Fruit fly (Drosophila melanogaster) whole organism, embryonic: ENCODE data around the gene CG1998.

ENCODE experiments used
- Ada2b ChIP-seq: fragments of 200-800 bp; sonication (Bioruptor generic); IDR thresholded peaks from 2 replicates; pipeline ENCODE4 v1.3.6; 2022; ENCODE audit warnings: missing biosample characterization, missing genetic modification characterization
- B-H1 ChIP-seq: fragments of 200-800 bp; sonication (Bioruptor generic); IDR thresholded peaks from 3 replicates; pipeline ENCODE4 v1.3.6; 2022; ENCODE audit warnings: missing biosample characterization, missing genetic modification characterization
- CG10565 ChIP-seq: fragments of 200-800 bp; sonication (Bioruptor generic); optimal IDR thresholded peaks from 3 replicates; lab custom pipeline; 2016; ENCODE audit warnings: missing biosample characterization, mild to moderate bottlenecking, missing genetic modification characterization
- CG10959 ChIP-seq: fragments of 200-800 bp; sonication (Bioruptor generic); IDR thresholded peaks from 2 replicates; pipeline ENCODE4 v1.3.6; 2022; ENCODE audit warnings: missing biosample characterization, missing genetic modification characterization
- CG12219 ChIP-seq: fragments of 200-800 bp; sonication (Bioruptor generic); optimal IDR thresholded peaks from 3 replicates; lab custom pipeline; 2018; ENCODE audit warnings: missing biosample characterization, mild to moderate bottlenecking, missing genetic modification characterization
- CG12744 ChIP-seq: fragments of 200-800 bp; sonication (Bioruptor generic); optimal IDR thresholded peaks from 2 replicates; lab custom pipeline; 2016; ENCODE audit warnings: missing biosample characterization, missing genetic modification characterization
- CG13123 ChIP-seq: fragments of 200-800 bp; sonication (Bioruptor generic); optimal IDR thresholded peaks from 2 replicates; lab custom pipeline; 2016; ENCODE audit warnings: missing biosample characterization, missing genetic modification characterization
- CG14710 ChIP-seq: fragments of 200-800 bp; sonication (Bioruptor generic); optimal IDR thresholded peaks from 3 replicates; lab custom pipeline; 2019; ENCODE audit warnings: missing biosample characterization, mild to moderate bottlenecking, missing genetic modification characterization, moderate library complexity
- CG15073 ChIP-seq: fragments of 200-800 bp; sonication (Bioruptor generic); optimal IDR thresholded peaks from 2 replicates; lab custom pipeline; 2016; ENCODE audit warnings: missing biosample characterization, missing genetic modification characterization
- CG1603 ChIP-seq: fragments of 200-800 bp; sonication (Bioruptor generic); optimal IDR thresholded peaks from 2 replicates; lab custom pipeline; 2019; ENCODE audit warnings: missing biosample characterization, mild to moderate bottlenecking, missing genetic modification characterization, moderate library complexity
- CG1792 ChIP-seq: fragments of 200-800 bp; sonication (Bioruptor generic); optimal IDR thresholded peaks from 2 replicates; lab custom pipeline; 2016; ENCODE audit warnings: missing biosample characterization, missing genetic modification characterization
- CG18599 ChIP-seq: fragments of 200-800 bp; sonication (Bioruptor generic); optimal IDR thresholded peaks from 3 replicates; lab custom pipeline; 2017; ENCODE audit warnings: missing biosample characterization, missing genetic modification characterization, mild to moderate bottlenecking, moderate library complexity, missing genetic modification reagents
- CG2889 ChIP-seq: fragments of 200-800 bp; sonication (Bioruptor generic); IDR thresholded peaks from 3 replicates; pipeline ENCODE4 v1.3.6; 2022; ENCODE audit warnings: missing biosample characterization, missing genetic modification characterization
- CG30403 ChIP-seq: fragments of 200-800 bp; sonication (Bioruptor generic); optimal IDR thresholded peaks from 3 replicates; lab custom pipeline; 2016; ENCODE audit warnings: missing biosample characterization, missing genetic modification characterization
- CG31224 ChIP-seq: fragments of 200-800 bp; sonication (Bioruptor generic); IDR thresholded peaks from 2 replicates; pipeline ENCODE4 v1.3.6; 2022; ENCODE audit warnings: missing biosample characterization, missing genetic modification characterization
- CG31365 ChIP-seq: fragments of 200-800 bp; sonication (Bioruptor generic); optimal IDR thresholded peaks from 2 replicates; lab custom pipeline; 2018; ENCODE audit warnings: missing biosample characterization, mild to moderate bottlenecking, missing genetic modification characterization
- CG3163 ChIP-seq: fragments of 200-800 bp; sonication (Bioruptor generic); optimal IDR thresholded peaks from 3 replicates; lab custom pipeline; 2016; ENCODE audit warnings: missing biosample characterization, missing genetic modification characterization
- CG3726 ChIP-seq: fragments of 200-800 bp; sonication (Bioruptor generic); IDR thresholded peaks from 3 replicates; pipeline ENCODE4, ENCODE4 v1.3.6; 2022; ENCODE audit warnings: missing biosample characterization, missing genetic modification characterization
- CG3838 ChIP-seq: fragments of 200-800 bp; sonication (Bioruptor generic); optimal IDR thresholded peaks from 3 replicates; lab custom pipeline; 2016; ENCODE audit warnings: missing biosample characterization, missing genetic modification characterization
- CG6254 ChIP-seq: fragments of 200-800 bp; sonication (Bioruptor generic); optimal IDR thresholded peaks from 3 replicates; lab custom pipeline; 2017; ENCODE audit warnings: mild to moderate bottlenecking, missing biosample characterization, missing genetic modification reagents, missing genetic modification characterization
- CG6683 ChIP-seq: fragments of 200-800 bp; sonication (Bioruptor generic); optimal IDR thresholded peaks from 2 replicates; lab custom pipeline; 2017; ENCODE audit warnings: missing biosample characterization, mild to moderate bottlenecking, missing genetic modification characterization, missing genetic modification reagents
- CG7556 ChIP-seq: fragments of 200-800 bp; sonication (Bioruptor generic); optimal IDR thresholded peaks from 2 replicates; lab custom pipeline; 2017; ENCODE audit warnings: missing biosample characterization, mild to moderate bottlenecking, missing genetic modification characterization
- CHES-1-like ChIP-seq: fragments of 200-800 bp; sonication (Bioruptor generic); optimal IDR thresholded peaks from 2 replicates; lab custom pipeline; 2016; ENCODE audit warnings: missing biosample characterization, missing genetic modification characterization
- CoRest ChIP-seq: fragments of 200-800 bp; sonication (Bioruptor generic); optimal IDR thresholded peaks from 3 replicates; lab custom pipeline; 2018; ENCODE audit warnings: missing biosample characterization, mild to moderate bottlenecking, missing genetic modification characterization, moderate library complexity
- Dfd ChIP-seq, 2 experiments: fragments of >200 bp; optimal IDR thresholded peaks; 2 replicates each; lab custom pipeline; 2017; ENCODE audit warnings: missing biosample characterization in 2 of 2, missing genetic modification characterization in 2 of 2
- Gug ChIP-seq: fragments of 200-800 bp; sonication (Bioruptor generic); IDR thresholded peaks from 4 replicates; pipeline ENCODE4 v1.3.6; 2022; ENCODE audit warnings: missing biosample characterization, missing genetic modification characterization
- H2.0 ChIP-seq: fragments of 200-800 bp; sonication (Bioruptor generic); IDR thresholded peaks from 2 replicates; pipeline ENCODE4 v1.3.6; 2022; ENCODE audit warnings: missing biosample characterization, missing genetic modification characterization
- Max ChIP-seq: fragments of 200-800 bp; sonication (Bioruptor generic); optimal IDR thresholded peaks from 2 replicates; lab custom pipeline; 2016; ENCODE audit warnings: missing biosample characterization, mild to moderate bottlenecking, missing genetic modification characterization
- NfI ChIP-seq: fragments of 200-800 bp; sonication (Bioruptor generic); optimal IDR thresholded peaks from 3 replicates; lab custom pipeline; 2018; ENCODE audit warnings: missing biosample characterization, mild to moderate bottlenecking, missing genetic modification characterization, moderate library complexity
- Six4 ChIP-seq: fragments of 200-800 bp; sonication (Bioruptor generic); optimal IDR thresholded peaks from 2 replicates; lab custom pipeline; 2016; ENCODE audit warnings: missing biosample characterization, missing genetic modification characterization
- Taf1 ChIP-seq: fragments of 200-800 bp; sonication (Bioruptor generic); IDR thresholded peaks from 2 replicates; pipeline ENCODE4 v1.3.6; 2022; ENCODE audit warnings: missing biosample characterization, missing genetic modification characterization
- ab ChIP-seq: fragments of 200-800 bp; sonication (Bioruptor generic); optimal IDR thresholded peaks from 2 replicates; lab custom pipeline; 2016; ENCODE audit warnings: missing biosample characterization, missing genetic modification characterization
- aop ChIP-seq: fragments of 200-800 bp; sonication (Bioruptor generic); IDR thresholded peaks from 2 replicates; pipeline ENCODE4 v1.3.6; 2022; ENCODE audit warnings: missing biosample characterization, missing genetic modification characterization
- ap ChIP-seq: fragments of 200-800 bp; sonication (Bioruptor generic); IDR thresholded peaks from 2 replicates; pipeline ENCODE4 v1.3.6; 2022; ENCODE audit warnings: missing biosample characterization, missing genetic modification characterization
- bigmax ChIP-seq: fragments of 200-800 bp; sonication (Bioruptor generic); optimal IDR thresholded peaks from 2 replicates; lab custom pipeline; 2018; ENCODE audit warnings: missing biosample characterization, mild to moderate bottlenecking, missing genetic modification characterization
- btn ChIP-seq: fragments of 200-800 bp; sonication (Bioruptor generic); optimal IDR thresholded peaks from 2 replicates; lab custom pipeline; 2016; ENCODE audit warnings: missing biosample characterization, missing genetic modification characterization
- chn ChIP-seq: fragments of 200-800 bp; sonication (Bioruptor generic); optimal IDR thresholded peaks from 2 replicates; lab custom pipeline; 2016; ENCODE audit warnings: missing biosample characterization, missing genetic modification characterization
- crol ChIP-seq: fragments of 200-800 bp; sonication (Bioruptor generic); IDR thresholded peaks from 2 replicates; pipeline ENCODE4 v1.3.6; 2022; ENCODE audit warnings: missing biosample characterization, missing genetic modification characterization
- gfzf ChIP-seq: fragments of 200-800 bp; sonication (Bioruptor generic); optimal IDR thresholded peaks from 2 replicates; lab custom pipeline; 2016; ENCODE audit warnings: missing biosample characterization, mild to moderate bottlenecking, missing genetic modification characterization, moderate library complexity
- hbn ChIP-seq: fragments of 200-800 bp; sonication (Bioruptor generic); IDR thresholded peaks from 2 replicates; pipeline ENCODE4 v1.3.6; 2022; ENCODE audit warnings: missing biosample characterization, missing genetic modification characterization; ENCODE audit not compliant: partially characterized antibody
- ken ChIP-seq: fragments of 200-800 bp; sonication (Bioruptor generic); IDR thresholded peaks from 3 replicates; pipeline ENCODE4 v1.3.6; 2022; ENCODE audit warnings: missing biosample characterization, missing genetic modification characterization
- mam ChIP-seq: fragments of 200-800 bp; sonication (Bioruptor generic); optimal IDR thresholded peaks from 3 replicates; lab custom pipeline; 2016; ENCODE audit warnings: missing biosample characterization, missing genetic modification characterization
- pb ChIP-seq: fragments of 200-800 bp; sonication (Bioruptor generic); optimal IDR thresholded peaks from 3 replicates; lab custom pipeline; 2016; ENCODE audit warnings: missing biosample characterization, missing genetic modification characterization
- phol ChIP-seq: fragments of 200-800 bp; sonication (Bioruptor generic); optimal IDR thresholded peaks from 3 replicates; lab custom pipeline; 2018; ENCODE audit warnings: missing biosample characterization, mild to moderate bottlenecking, missing genetic modification characterization, moderate library complexity
- sob ChIP-seq: fragments of 200-800 bp; sonication (Bioruptor generic); IDR thresholded peaks from 2 replicates; pipeline ENCODE4 v1.3.6; 2022; ENCODE audit warnings: missing biosample characterization, missing genetic modification characterization
- sqz ChIP-seq: fragments of 200-800 bp; sonication (Bioruptor generic); optimal IDR thresholded peaks from 3 replicates; lab custom pipeline; 2018; ENCODE audit warnings: missing biosample characterization, mild to moderate bottlenecking, missing genetic modification characterization
- stwl ChIP-seq: fragments of 200-800 bp; sonication (Bioruptor generic); optimal IDR thresholded peaks from 3 replicates; lab custom pipeline; 2018; ENCODE audit warnings: missing biosample characterization, mild to moderate bottlenecking, missing genetic modification characterization, moderate library complexity
- sug ChIP-seq: fragments of 200-800 bp; optimal IDR thresholded peaks from 2 replicates; lab custom pipeline; 2019; ENCODE audit warnings: missing biosample characterization, mild to moderate bottlenecking, missing genetic modification characterization, moderate library complexity
- tx ChIP-seq: fragments of 200-800 bp; sonication (Bioruptor generic); optimal IDR thresholded peaks from 2 replicates; lab custom pipeline; 2016; ENCODE audit warnings: missing biosample characterization, missing genetic modification characterization

CG1998 gene

DNA sequence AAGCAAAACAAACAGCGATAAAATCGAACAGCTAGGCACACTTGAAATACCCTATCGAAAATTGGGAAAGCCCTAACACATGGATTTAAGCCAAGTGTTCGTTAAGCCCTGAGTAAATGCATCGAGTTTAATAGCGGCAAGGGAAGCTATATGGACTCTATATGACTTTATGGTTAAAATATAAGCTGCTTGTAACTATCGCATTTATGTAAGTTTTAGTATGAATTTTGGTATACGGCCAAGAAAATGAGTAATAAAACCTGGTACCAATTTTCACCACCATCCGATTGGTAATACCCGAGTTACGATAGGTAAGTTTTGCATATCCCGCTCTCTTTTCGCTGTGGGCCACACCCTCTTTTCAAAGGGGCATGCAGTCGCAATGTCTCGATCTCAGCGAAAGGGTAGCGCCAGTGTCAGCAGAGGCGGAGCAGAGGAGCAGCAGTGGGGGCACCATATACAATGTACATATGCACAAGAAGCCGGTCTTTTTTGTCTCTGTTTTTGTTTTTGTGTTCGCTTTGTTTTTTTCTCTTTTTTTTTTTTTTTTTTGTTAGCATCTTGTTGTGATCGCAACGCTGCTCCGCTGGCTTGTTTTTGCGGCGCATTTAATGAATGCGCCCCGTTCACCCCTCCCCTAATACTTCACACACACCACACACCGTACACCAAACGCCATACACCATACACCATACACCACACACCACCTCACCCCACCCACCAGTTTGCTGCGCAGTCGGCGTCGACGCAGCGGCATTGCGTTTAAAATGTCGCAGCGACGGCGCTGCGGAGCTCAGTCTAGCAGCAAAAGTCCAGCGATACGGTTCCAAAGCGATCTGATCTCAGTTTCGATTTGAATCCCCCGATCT, 8.7 kb downstream of the CG1998 start, which contains the start of gene GstT4 (continued):
- TF ChIP-seq sob (GFP tag; lab: Robert Waterston, UW) (peak; percentile 44; the same call in 1 of the 2 replicates), gfzf (GFP tag; lab: Kevin White, UChicago) (no peak), NfI (GFP tag; lab: Kevin White, UChicago) (no peak), Six4 (no peak), CG6254 (GFP tag; lab: Kevin White, UChicago) (no peak), CG10959 (no peak), sug (tag; lab: Kevin White, UChicago) (no peak), CG12219 (GFP tag; lab: Kevin White, UChicago) (no peak), sqz (GFP tag; lab: Kevin White, UChicago) (peak; percentile 83), aop (GFP tag; lab: Robert Waterston, UW) (no peak), chn (peak; percentile 20), stwl (tag; lab: Kevin White, UChicago) (no peak), CG1792 (GFP tag; lab: Kevin White, UChicago) (peak; percentile 18), crol (GFP tag; lab: Robert Waterston, UW) (peak; percentile 86), btn (peak; percentile 34), Max (GFP tag; lab: Kevin White, UChicago) (no peak), H2.0 (0 out of 2 replicates have a peak, but pooled peaks have one; percentile 39), CG12744 (GFP tag; lab: Kevin White, UChicago) (peak; percentile 28), mam (GFP tag; lab: Kevin White, UChicago) (peak; percentile 69), ken (0 out of 3 replicates have a peak, but pooled peaks have one; percentile 35), CG14710 (peak; percentile 31), ab (peak; percentile 78), CG31365 (tag; lab: Kevin White, UChicago) (no peak), Taf1 (GFP tag; lab: Robert Waterston, UW) (0 out of 2 replicates have a peak, but pooled peaks have one; percentile 18), phol (peak; percentile 48), ap (GFP tag; lab: Robert Waterston, UW) (0 out of 2 replicates have a peak, but pooled peaks have one; percentile 35), tx (GFP tag; lab: Kevin White, UChicago) (peak; percentile 45), CG3726 (GFP tag; lab: Robert Waterston, UW) (no peak), CG10565 (GFP tag; lab: Kevin White, UChicago) (no peak), CHES-1-like (peak; percentile 57), CG15073 (GFP tag; lab: Kevin White, UChicago) (no peak), CG1603 (peak; percentile 27), CG18599 (GFP tag; lab: Kevin White, UChicago) (peak; percentile 28), CG2889 (peak; percentile 65; the same call in 1 of the 3 replicates), Gug (GFP tag; lab: Robert Waterston, UW) (peak; percentile 55; the same call in 2 of the 4 replicates), hbn (GFP tag; lab: Robert Waterston, UW) (no peak), CG13123 (no peak), CG6683 (GFP tag; lab: Kevin White, UChicago) (no peak), Dfd (GFP tag; optimal IDR thresholded peaks at IDR 0.05; lab: Kevin White, UChicago) (no peak), CG7556 (peak; percentile 68), pb (GFP tag; lab: Kevin White, UChicago) (peak; percentile 5), CoRest (tag; lab: Kevin White, UChicago) (peak; percentile 59), CG3838 (GFP tag; lab: Kevin White, UChicago) (no peak), Ada2b (no peak), B-H1 (no peak), CG3163 (GFP tag; lab: Kevin White, UChicago) (peak; percentile 18), CG31224 (GFP tag; lab: Robert Waterston, UW) (peak; percentile 18; the same call in 1 of the 2 replicates), CG30403 (GFP tag; lab: Kevin White, UChicago) (peak; percentile 65), bigmax (GFP tag; lab: Kevin White, UChicago) (no peak)
